Worm (Caenorhabditis elegans) whole organism, young adult: ENCODE measurements around the gene wrt-3.

Experiments
- B0035.1 ChIP-seq: sonication (generic microtip); optimal IDR thresholded peaks from 2 replicates; lab custom pipeline; 2016; ENCODE audit warnings: missing genetic modification characterization, mild to moderate bottlenecking, missing compliant biosample characterization, missing genotype, missing genetic modification reagents
- C06A6.2 ChIP-seq: fragments of 200-800 bp; sonication (Bioruptor generic); conservative IDR thresholded peaks from 2 replicates; pipeline ENCODE4 v1.3.6; 2022; ENCODE audit warnings: missing genetic modification characterization, missing compliant biosample characterization
- C17E4.6 ChIP-seq: fragments of 200-800 bp; sonication (Bioruptor generic); IDR thresholded peaks from 2 replicates; pipeline ENCODE4 v1.3.6; 2022; ENCODE audit warnings: missing genetic modification reagents, missing genetic modification characterization, missing compliant biosample characterization
- F22D6.2 ChIP-seq: sonication (generic microtip); optimal IDR thresholded peaks from 2 replicates; lab custom pipeline; 2016; ENCODE audit warnings: mild to moderate bottlenecking, missing genetic modification characterization, missing compliant biosample characterization
- F33H1.4 ChIP-seq: fragments of 200-800 bp; sonication (Bioruptor generic); IDR thresholded peaks from 2 replicates; pipeline ENCODE4 v1.3.6; 2022; ENCODE audit warnings: missing genetic modification reagents, missing genetic modification characterization, missing compliant biosample characterization
- F52B5.7 ChIP-seq: sonication (generic microtip); optimal IDR thresholded peaks from 2 replicates; lab custom pipeline; 2016; ENCODE audit warnings: mild to moderate bottlenecking, missing genetic modification characterization, missing compliant biosample characterization
- F55B11.4 ChIP-seq: sonication (generic microtip); optimal IDR thresholded peaks from 2 replicates; lab custom pipeline; 2016; ENCODE audit warnings: missing compliant biosample characterization, missing genetic modification characterization, borderline replicate concordance; ENCODE audit not compliant: insufficient read depth
- F57C9.4 ChIP-seq: sonication (generic microtip); optimal IDR thresholded peaks from 2 replicates; lab custom pipeline; 2017; ENCODE audit warnings: mild to moderate bottlenecking, missing genetic modification characterization, missing compliant biosample characterization
- T07F8.4 ChIP-seq: sonication (generic microtip); optimal IDR thresholded peaks from 2 replicates; lab custom pipeline; 2016; ENCODE audit warnings: mild to moderate bottlenecking, missing genetic modification characterization, moderate library complexity, missing compliant biosample characterization
- Y53F4B.3 ChIP-seq: fragments of 200-800 bp; sonication (Bioruptor generic); IDR thresholded peaks from 2 replicates; pipeline ENCODE4 v1.3.6; 2022; ENCODE audit warnings: missing genetic modification reagents, missing genetic modification characterization, missing compliant biosample characterization
- Y53G8AR.9 ChIP-seq: fragments of 200-800 bp; sonication (Bioruptor generic); conservative IDR thresholded peaks from 2 replicates; pipeline ENCODE4 v1.3.6; 2022; ENCODE audit warnings: missing genetic modification reagents, missing genetic modification characterization, missing compliant biosample characterization
- Y79H2A.3 ChIP-seq: fragments of 200-800 bp; sonication (Bioruptor generic); conservative IDR thresholded peaks from 2 replicates; pipeline ENCODE4 v1.3.6; 2022; ENCODE audit warnings: missing genetic modification reagents, missing genetic modification characterization, missing compliant biosample characterization
- aptf-2 ChIP-seq: fragments of 200-800 bp; sonication (Bioruptor generic); conservative IDR thresholded peaks from 2 replicates; pipeline ENCODE4 v1.3.6; 2022; ENCODE audit warnings: missing genetic modification reagents, missing genetic modification characterization, missing compliant biosample characterization
- ceh-40 ChIP-seq: fragments of 200-800 bp; sonication (Bioruptor generic); IDR thresholded peaks from 2 replicates; pipeline ENCODE4 v1.3.6; 2022; ENCODE audit warnings: missing genetic modification characterization, missing compliant biosample characterization
- ceh-79 ChIP-seq: sonication (generic microtip); optimal IDR thresholded peaks from 2 replicates; lab custom pipeline; 2017; ENCODE audit warnings: mild to moderate bottlenecking, missing genetic modification characterization, missing compliant biosample characterization
- chd-7 ChIP-seq: sonication (generic microtip); optimal IDR thresholded peaks from 2 replicates; lab custom pipeline; 2016; ENCODE audit warnings: mild to moderate bottlenecking, missing genetic modification characterization, moderate library complexity, missing compliant biosample characterization
- die-1 ChIP-seq: sonication (generic microtip); optimal IDR thresholded peaks from 2 replicates; lab custom pipeline; 2016; ENCODE audit warnings: missing genotype, mild to moderate bottlenecking, missing genetic modification characterization, missing compliant biosample characterization
- egl-18 ChIP-seq: fragments of 200-800 bp; sonication (Bioruptor generic); IDR thresholded peaks from 2 replicates; pipeline ENCODE4 v1.3.6; 2022; ENCODE audit warnings: missing genetic modification reagents, missing genetic modification characterization, missing compliant biosample characterization
- fkh-3 ChIP-seq: sonication (generic microtip); optimal IDR thresholded peaks from 2 replicates; lab custom pipeline; 2016; ENCODE audit warnings: mild to moderate bottlenecking, missing genetic modification characterization, missing compliant biosample characterization
- him-1 ChIP-seq: sonication (generic microtip); optimal IDR thresholded peaks from 2 replicates; lab custom pipeline; 2016; ENCODE audit warnings: missing genotype, missing genetic modification reagents, missing genetic modification characterization, missing compliant biosample characterization
- hlh-12 ChIP-seq: sonication (generic microtip); optimal IDR thresholded peaks from 2 replicates; lab custom pipeline; 2016; ENCODE audit warnings: missing genetic modification characterization, missing compliant biosample characterization
- hmg-1.2 ChIP-seq: fragments of 200-800 bp; sonication (Bioruptor generic); IDR thresholded peaks from 2 replicates; pipeline ENCODE4 v1.3.6; 2022; ENCODE audit warnings: missing genetic modification reagents, missing genetic modification characterization, missing compliant biosample characterization
- hmg-20 ChIP-seq: fragments of 200-800 bp; sonication (Bioruptor generic); IDR thresholded peaks from 2 replicates; pipeline ENCODE4 v1.3.6; 2022; ENCODE audit warnings: missing genetic modification reagents, missing genetic modification characterization, missing compliant biosample characterization
- hsf-1 ChIP-seq: fragments of 200-800 bp; sonication (Bioruptor generic); IDR thresholded peaks from 2 replicates; pipeline ENCODE4 v1.3.6; 2022; ENCODE audit warnings: missing genetic modification reagents, missing genetic modification characterization, missing compliant biosample characterization
- let-607 ChIP-seq, 2 experiments: fragments of 200-800 bp in 1 of 2; sonication (Bioruptor generic) in 1 of 2; sonication (generic microtip) in 1 of 2; optimal IDR thresholded peaks; 2 replicates each; lab custom pipeline; 2016 to 2018; ENCODE audit warnings: mild to moderate bottlenecking in 2 of 2, missing compliant biosample characterization in 2 of 2, missing genetic modification characterization in 2 of 2, moderate library complexity in 2 of 2, missing genotype in 1 of 2
- lin-26 ChIP-seq: fragments of 200-800 bp; sonication (Bioruptor generic); IDR thresholded peaks from 2 replicates; pipeline ENCODE4 v1.3.6; 2022; ENCODE audit warnings: missing genetic modification reagents, missing genetic modification characterization, missing compliant biosample characterization
- lin-35 ChIP-seq, 3 experiments: fragments of 150-350 bp in 2 of 3; sonication (generic microtip) in 1 of 3; optimal IDR thresholded peaks; 2 replicates each; lab custom pipeline; 2014 to 2018; ENCODE audit warnings: missing biosample characterization in 3 of 3, missing genetic modification characterization in 3 of 3, missing genetic modification reagents in 3 of 3
- madf-8 ChIP-seq: fragments of 200-800 bp; sonication (Bioruptor generic); conservative IDR thresholded peaks from 2 replicates; pipeline ENCODE4 v1.3.6; 2022; ENCODE audit warnings: missing genetic modification reagents, missing genetic modification characterization, missing compliant biosample characterization
- mel-28 ChIP-seq: sonication (generic microtip); optimal IDR thresholded peaks from 2 replicates; lab custom pipeline; 2016; ENCODE audit warnings: borderline replicate concordance, mild to moderate bottlenecking, missing genetic modification characterization, missing compliant biosample characterization
- mes-4 ChIP-seq: sonication (generic microtip); optimal IDR thresholded peaks from 2 replicates; lab custom pipeline; 2016; ENCODE audit warnings: missing genotype, missing genetic modification characterization, missing compliant biosample characterization
- nfya-1 ChIP-seq: sonication (generic microtip); optimal IDR thresholded peaks from 2 replicates; lab custom pipeline; 2017; ENCODE audit warnings: antibody characterized with exemption, missing compliant biosample characterization, missing genetic modification characterization, borderline replicate concordance; ENCODE audit not compliant: insufficient read depth
- nhr-179 ChIP-seq: sonication (generic microtip); optimal IDR thresholded peaks from 2 replicates; lab custom pipeline; 2016; ENCODE audit warnings: mild to moderate bottlenecking, missing genetic modification characterization, missing compliant biosample characterization
- nhr-80 ChIP-seq: sonication (generic microtip); optimal IDR thresholded peaks from 2 replicates; lab custom pipeline; 2016; ENCODE audit warnings: missing genetic modification characterization, missing compliant biosample characterization
- pbrm-1 ChIP-seq: fragments of 200-800 bp; sonication (Bioruptor generic); IDR thresholded peaks from 2 replicates; pipeline ENCODE4 v1.3.6; 2022; ENCODE audit warnings: missing genetic modification reagents, missing genetic modification characterization, missing compliant biosample characterization
- pha-4 ChIP-seq: fragments of 150-350 bp; sonication (generic microtip); optimal IDR thresholded peaks from 2 replicates; lab custom pipeline; 2014; ENCODE audit warnings: missing biosample characterization, missing genetic modification reagents, missing genetic modification characterization
- repo-1 ChIP-seq: sonication (generic microtip); optimal IDR thresholded peaks from 2 replicates; lab custom pipeline; 2017; ENCODE audit warnings: mild to moderate bottlenecking, missing genetic modification characterization, missing compliant biosample characterization
- snpc-1.1 ChIP-seq: sonication (generic microtip); optimal IDR thresholded peaks from 2 replicates; lab custom pipeline; 2017; ENCODE audit warnings: missing genetic modification characterization, mild to moderate bottlenecking, missing compliant biosample characterization, antibody characterized with exemption, moderate library complexity, missing genotype, missing genetic modification reagents; ENCODE audit not compliant: insufficient read depth
- snpc-3.4 ChIP-seq: sonication (generic microtip); optimal IDR thresholded peaks from 2 replicates; lab custom pipeline; 2017; ENCODE audit warnings: missing genetic modification characterization, mild to moderate bottlenecking, missing compliant biosample characterization, antibody characterized with exemption, moderate library complexity, missing genotype, missing genetic modification reagents
- somi-1 ChIP-seq: fragments of 200-800 bp; sonication (Bioruptor generic); optimal IDR thresholded peaks from 2 replicates; lab custom pipeline; 2018; ENCODE audit warnings: mild to moderate bottlenecking, missing genetic modification characterization, missing compliant biosample characterization
- tlf-1 ChIP-seq: fragments of 200-800 bp; sonication (Bioruptor generic); optimal IDR thresholded peaks from 2 replicates; lab custom pipeline; 2018; ENCODE audit warnings: mild to moderate bottlenecking, missing genetic modification characterization, missing compliant biosample characterization
- unc-130 ChIP-seq: sonication (generic microtip); optimal IDR thresholded peaks from 2 replicates; lab custom pipeline; 2016; ENCODE audit warnings: missing genetic modification reagents, missing genetic modification characterization, missing compliant biosample characterization
- xnd-1 ChIP-seq: sonication (generic microtip); optimal IDR thresholded peaks from 2 replicates; lab custom pipeline; 2016; ENCODE audit warnings: missing genotype, missing genetic modification reagents, missing genetic modification characterization, missing compliant biosample characterization
- ztf-18 ChIP-seq: sonication (generic microtip); optimal IDR thresholded peaks from 2 replicates; lab custom pipeline; 2016; ENCODE audit warnings: missing genotype, mild to moderate bottlenecking, missing genetic modification characterization, missing compliant biosample characterization
- ztf-22 ChIP-seq: fragments of 200-800 bp; sonication (Bioruptor generic); optimal IDR thresholded peaks from 2 replicates; lab custom pipeline; 2018; ENCODE audit warnings: mild to moderate bottlenecking, missing genetic modification characterization, moderate library complexity, missing compliant biosample characterization
- ztf-3 ChIP-seq: fragments of 200-800 bp; sonication (Bioruptor generic); optimal IDR thresholded peaks from 2 replicates; lab custom pipeline; 2018; ENCODE audit warnings: mild to moderate bottlenecking, missing genetic modification characterization, missing compliant biosample characterization
- ztf-6 ChIP-seq: fragments of 200-800 bp; sonication (Bioruptor generic); IDR thresholded peaks from 2 replicates; pipeline ENCODE4 v1.3.6; 2022; ENCODE audit warnings: missing genetic modification reagents, missing genetic modification characterization, missing compliant biosample characterization

The wrt-3 gene

ce11 chrIV:9477135-9477928 lies at the start of gene wrt-3 (continued):
- TF ChIP-seq T07F8.4 (peak; percentile 88), lin-26 (GFP tag; lab: Robert Waterston, UW) (peak; percentile 98), nfya-1 (tag; lab: Kevin White, UChicago) (no peak), F57C9.4 (tag; lab: Kevin White, UChicago) (peak; percentile 48), nhr-80 (tag; lab: Kevin White, UChicago) (peak; percentile 50), let-607 (tag; optimal IDR thresholded peaks at IDR 0.05; lab: Kevin White, UChicago) (peak; percentile 65 to 67), Y79H2A.3 (GFP tag; lab: Robert Waterston, UW) (no peak), snpc-3.4 (tag; lab: Kevin White, UChicago) (peak; percentile 92), mes-4 (tag; lab: Kevin White, UChicago) (peak; percentile 87), him-1 (tag; lab: Kevin White, UChicago) (peak; percentile 96), pbrm-1 (no peak; the same call in none of the 2 replicates), C17E4.6 (GFP tag; lab: Robert Waterston, UW) (0 out of 2 replicates have a peak, but pooled peaks have one; percentile 14), C06A6.2 (no peak), F22D6.2 (tag; lab: Kevin White, UChicago) (peak; percentile 22), F55B11.4 (no peak), hlh-12 (tag; lab: Kevin White, UChicago) (peak; percentile 90), fkh-3 (peak; percentile 98), F33H1.4 (GFP tag; lab: Robert Waterston, UW) (no peak), ceh-79 (tag; lab: Kevin White, UChicago) (peak; percentile 61), ztf-6 (GFP tag; lab: Robert Waterston, UW) (peak; percentile 35; the same call in 1 of the 2 replicates), snpc-1.1 (peak; percentile 79), xnd-1 (tag; lab: Kevin White, UChicago) (peak; percentile 5), chd-7 (no peak), pha-4 (tag; lab: Kevin White, UChicago) (no peak), die-1 (peak; percentile 97), hsf-1 (GFP tag; lab: Robert Waterston, UW) (peak; percentile 55; the same call in 1 of the 2 replicates), madf-8 (0 out of 2 replicates have a peak, but pooled peaks have one; percentile 16), Y53G8AR.9 (GFP tag; lab: Robert Waterston, UW) (no peak; the same call in 1 of the 2 replicates), ztf-22 (GFP tag; lab: Kevin White, UChicago) (peak; percentile 69), hmg-1.2 (GFP tag; lab: Robert Waterston, UW) (peak; percentile 71), ztf-3 (GFP tag; lab: Kevin White, UChicago) (peak; percentile 9), ceh-40 (GFP tag; lab: Robert Waterston, UW) (peak; percentile 90), egl-18 (GFP tag; lab: Robert Waterston, UW) (peak; percentile 62; the same call in 1 of the 2 replicates), B0035.1 (peak; percentile 68), Y53F4B.3 (no peak), somi-1 (peak; percentile 66), F52B5.7 (peak; percentile 95), repo-1 (tag; lab: Kevin White, UChicago) (peak; percentile 91), aptf-2 (0 out of 2 replicates have a peak, but pooled peaks have one; percentile 15), hmg-20 (GFP tag; lab: Robert Waterston, UW) (peak; percentile 78; the same call in 1 of the 2 replicates), unc-130 (GFP tag; lab: Kevin White, UChicago) (peak; percentile 62), lin-35 (GFP tag; optimal IDR thresholded peaks at IDR 0.05; lab: Kevin White, UChicago) (peak in 1 of 3 experiments; percentile 7), nhr-179 (tag; lab: Kevin White, UChicago) (peak; percentile 85), ztf-18 (tag; lab: Kevin White, UChicago) (peak; percentile 81), mel-28 (tag; lab: Kevin White, UChicago) (peak; percentile 33), tlf-1 (GFP tag; lab: Kevin White, UChicago) (peak; percentile 59)
